Worm (Caenorhabditis elegans): ENCODE results near the gene F35H8.2.

F35H8.2 gene

ce11 chrII:9603419-9603818, 48.1 kb downstream of the F35H8.2 start (continued):
- TF ChIP-seq ZK185.1 (tag; optimal IDR thresholded peaks at IDR 0.05; ENCODE audit: poor library complexity, severe bottlenecking) = peak; percentile 59
- peak; percentile 84 for TF ChIP-seq dox-1 (GFP tag; IDR thresholded peaks at IDR 0.05)
- no peak for TF ChIP-seq bed-1 (GFP tag; IDR thresholded peaks at IDR 0.05)
- peak; percentile 55; the same call in 1 of the 2 replicates for TF ChIP-seq cebp-1 (GFP tag; IDR thresholded peaks at IDR 0.05)
- peak; percentile 90 for TF ChIP-seq cebp-1 (tag; optimal IDR thresholded peaks at IDR 0.05)
- TF ChIP-seq egrh-3 (GFP tag; IDR thresholded peaks at IDR 0.05) = no peak
- TF ChIP-seq bed-2 (GFP tag; IDR thresholded peaks at IDR 0.05) = no peak
- TF ChIP-seq hlh-26 (GFP tag; conservative IDR thresholded peaks at IDR 0.05) = no peak
- TF ChIP-seq ztf-18 (tag; optimal IDR thresholded peaks at IDR 0.05) = peak; percentile 41
- TF ChIP-seq him-1 (tag; optimal IDR thresholded peaks at IDR 0.05) = no peak
- TF ChIP-seq Y53F4B.3 (GFP tag; IDR thresholded peaks at IDR 0.05) = no peak
- TF ChIP-seq C17E4.6 (GFP tag; IDR thresholded peaks at IDR 0.05) = no peak
- peak; percentile 85 for TF ChIP-seq nfyb-1 (GFP tag; IDR thresholded peaks at IDR 0.05)
- peak; percentile 90 for TF ChIP-seq K12H6.12 (tag; optimal IDR thresholded peaks at IDR 0.05)
- TF ChIP-seq K11D2.4 (GFP tag; IDR thresholded peaks at IDR 0.05) = peak; percentile 90
- peak; percentile 12 for TF ChIP-seq snpc-1.3 (tag; optimal IDR thresholded peaks at IDR 0.05; ENCODE audit: insufficient read depth)
- no peak for TF ChIP-seq ceh-100 (GFP tag; IDR thresholded peaks at IDR 0.05)
- TF ChIP-seq nhr-120 (GFP tag; IDR thresholded peaks at IDR 0.05) = no peak
- peak; percentile 89 for TF ChIP-seq atf-7 (tag; optimal IDR thresholded peaks at IDR 0.05)
- no peak for TF ChIP-seq F39B2.1 (GFP tag; IDR thresholded peaks at IDR 0.05)
- TF ChIP-seq lsl-1 (GFP tag; optimal IDR thresholded peaks at IDR 0.05) = no peak
- TF ChIP-seq pha-4 (tag; optimal IDR thresholded peaks at IDR 0.05) = peak; percentile 58
- TF ChIP-seq mes-4 (tag; optimal IDR thresholded peaks at IDR 0.05) = no peak
- no peak for TF ChIP-seq B0261.1 (tag; optimal IDR thresholded peaks at IDR 0.05)
- TF ChIP-seq tlf-1 (GFP tag; optimal IDR thresholded peaks at IDR 0.05) = peak; percentile 75
- peak; percentile 93 for TF ChIP-seq let-526 (GFP tag; IDR thresholded peaks at IDR 0.05)
- TF ChIP-seq T26A5.8 (tag; optimal IDR thresholded peaks at IDR 0.05) = no peak
- no peak for TF ChIP-seq T07F8.4 (tag; optimal IDR thresholded peaks at IDR 0.05)
- no peak for TF ChIP-seq Y95B8A.8 (GFP tag; IDR thresholded peaks at IDR 0.05)
- TF ChIP-seq lsy-27 (tag; optimal IDR thresholded peaks at IDR 0.05; ENCODE audit: borderline replicate concordance, insufficient read depth) = no peak
- TF ChIP-seq pbrm-1 (GFP tag; IDR thresholded peaks at IDR 0.05) = peak; percentile 66
- TF ChIP-seq repo-1 (tag; optimal IDR thresholded peaks at IDR 0.05) = no peak
- TF ChIP-seq lin-26 (GFP tag; IDR thresholded peaks at IDR 0.05) = peak; percentile 21; the same call in 1 of the 2 replicates
- no peak for TF ChIP-seq xnd-1 (tag; optimal IDR thresholded peaks at IDR 0.05)
- peak; percentile 57 for TF ChIP-seq nhr-90 (tag; optimal IDR thresholded peaks at IDR 0.05)
- no peak for TF ChIP-seq sptf-2 (GFP tag; optimal IDR thresholded peaks at IDR 0.05)
- no peak for TF ChIP-seq D2030.7 (GFP tag; IDR thresholded peaks at IDR 0.05)
- TF ChIP-seq ceh-58 (GFP tag; IDR thresholded peaks at IDR 0.05) = no peak
- TF ChIP-seq lir-1 (GFP tag; conservative IDR thresholded peaks at IDR 0.05) = peak; percentile 86
- TF ChIP-seq madf-3 (GFP tag; IDR thresholded peaks at IDR 0.05) = no peak
- TF ChIP-seq let-607 (tag; optimal IDR thresholded peaks at IDR 0.05) = peak; percentile 73 to 79
- peak; percentile 83 for TF ChIP-seq hmg-1.2 (GFP tag; IDR thresholded peaks at IDR 0.05)
- TF ChIP-seq lag-1 (GFP tag; IDR thresholded peaks at IDR 0.05) = no peak
- peak; percentile 57; the same call in 1 of the 2 replicates for TF ChIP-seq ekl-4 (GFP tag; IDR thresholded peaks at IDR 0.05)
- TF ChIP-seq F57C9.4 (tag; optimal IDR thresholded peaks at IDR 0.05) = no peak
- peak; percentile 39; the same call in 1 of the 2 replicates for TF ChIP-seq zfh-2 (GFP tag; conservative IDR thresholded peaks at IDR 0.05)
- TF ChIP-seq hsf-1 (GFP tag; IDR thresholded peaks at IDR 0.05) = no peak
- TF ChIP-seq sea-2 (GFP tag; IDR thresholded peaks at IDR 0.05) = no peak
- no peak for TF ChIP-seq egl-18 (GFP tag; IDR thresholded peaks at IDR 0.05)

Data from whole organism, young adult.